Worm (Caenorhabditis elegans): ENCODE measurements around the gene Y57E12B.4.

The Y57E12B.4 gene

DNA sequence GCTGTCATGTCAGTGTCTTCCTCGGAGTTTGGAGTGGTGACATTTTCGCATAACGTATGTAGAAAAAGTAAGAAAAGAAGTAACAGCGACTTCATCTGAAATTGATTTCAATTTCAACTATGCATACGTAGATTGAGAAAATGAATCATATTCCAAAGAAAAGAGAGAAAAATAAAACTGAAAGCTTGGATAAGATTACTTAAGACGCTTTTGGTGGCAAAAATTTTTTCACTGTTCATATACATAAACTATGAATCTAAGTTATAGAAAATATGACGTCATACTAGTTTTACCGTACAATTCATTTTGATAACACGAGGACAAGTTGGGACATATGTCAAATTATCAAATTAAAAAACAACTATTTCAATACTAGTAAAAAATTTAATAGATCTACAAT lies 13.1 kb downstream of the Y57E12B.4 start, which contains the start of gene lipl-6:
Gene lipl-6 (minus strand): TSS at position 101 of the 400 bp plus-strand sequence.
- TF ChIP-seq fkh-10 (GFP tag; optimal IDR thresholded peaks at IDR 0.05), result no peak
- TF ChIP-seq nhr-11 (tag; optimal IDR thresholded peaks at IDR 0.05), result no peak
- no peak for TF ChIP-seq ceh-14 (tag; optimal IDR thresholded peaks at IDR 0.05)
- no peak for TF ChIP-seq ceh-48 (tag; optimal IDR thresholded peaks at IDR 0.05)
- TF ChIP-seq ets-4 (tag; optimal IDR thresholded peaks at IDR 0.05), result no peak
- no peak for TF ChIP-seq pat-9 (tag; optimal IDR thresholded peaks at IDR 0.05)
- no peak for TF ChIP-seq hlh-6 (tag; optimal IDR thresholded peaks at IDR 0.05)
- TF ChIP-seq sdc-2 (tag; optimal IDR thresholded peaks at IDR 0.05), result no peak
- TF ChIP-seq ceh-2 (tag; optimal IDR thresholded peaks at IDR 0.05), result no peak
- no peak for TF ChIP-seq K09A11.1 (tag; optimal IDR thresholded peaks at IDR 0.05; ENCODE audit: insufficient read depth)
- TF ChIP-seq C38D4.7 (GFP tag; optimal IDR thresholded peaks at IDR 0.05), result no peak
- TF ChIP-seq unc-55 (GFP tag; optimal IDR thresholded peaks at IDR 0.05), result no peak

DNA sequence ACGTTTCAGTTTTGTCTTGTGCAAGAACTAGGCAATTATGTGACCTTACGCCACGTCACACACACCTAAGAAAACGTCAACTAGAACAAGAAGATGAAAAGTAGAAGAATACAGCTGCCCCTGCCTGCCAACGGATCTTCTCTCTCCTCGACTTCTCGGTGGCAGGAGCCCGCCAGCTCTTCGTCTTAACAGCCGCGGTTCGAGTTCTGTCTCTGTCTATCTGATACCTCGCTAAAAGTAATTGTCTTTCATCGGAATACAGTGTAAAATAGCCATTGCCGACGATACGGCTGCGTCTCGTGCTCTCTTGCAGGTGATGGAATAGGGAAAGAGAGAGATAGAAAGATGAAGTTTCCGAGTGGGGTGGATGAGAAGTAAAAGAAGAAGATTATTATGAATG lies 17.1 kb downstream of the Y57E12B.4 start:
- no peak for TF ChIP-seq F13H6.1 (tag; optimal IDR thresholded peaks at IDR 0.05)
- no peak for TF ChIP-seq hlh-6 (tag; optimal IDR thresholded peaks at IDR 0.05)
- TF ChIP-seq ceh-18 (tag; optimal IDR thresholded peaks at IDR 0.05), result peak; percentile 46
- no peak for TF ChIP-seq nhr-232 (tag; optimal IDR thresholded peaks at IDR 0.05)
- TF ChIP-seq lin-11 (tag; optimal IDR thresholded peaks at IDR 0.05), result no peak
- TF ChIP-seq ama-1 (optimal IDR thresholded peaks at IDR 0.05), result no peak
- no peak for TF ChIP-seq eyg-1 (tag; optimal IDR thresholded peaks at IDR 0.05)
- TF ChIP-seq rnt-1 (tag; optimal IDR thresholded peaks at IDR 0.05), result peak; percentile 34
- no peak for TF ChIP-seq ets-4 (tag; optimal IDR thresholded peaks at IDR 0.05)
- TF ChIP-seq unc-55 (GFP tag; optimal IDR thresholded peaks at IDR 0.05), result peak; percentile 58
- peak; percentile 27 for TF ChIP-seq pat-9 (tag; optimal IDR thresholded peaks at IDR 0.05)
- TF ChIP-seq unc-42 (tag; optimal IDR thresholded peaks at IDR 0.05), result no peak
- no peak for TF ChIP-seq ceh-22 (tag; optimal IDR thresholded peaks at IDR 0.05)
- no peak for TF ChIP-seq hlh-30 (tag; optimal IDR thresholded peaks at IDR 0.05; ENCODE audit: insufficient read depth)
- TF ChIP-seq fkh-6 (tag; optimal IDR thresholded peaks at IDR 0.05), result no peak
- TF ChIP-seq dmd-4 (tag; optimal IDR thresholded peaks at IDR 0.05; ENCODE audit: borderline replicate concordance), result no peak
- no peak for TF ChIP-seq tbx-2 (tag; optimal IDR thresholded peaks at IDR 0.05)
- no peak for TF ChIP-seq sdc-2 (tag; optimal IDR thresholded peaks at IDR 0.05)
- no peak for TF ChIP-seq ahr-1 (tag; optimal IDR thresholded peaks at IDR 0.05)
- TF ChIP-seq pag-3 (tag; optimal IDR thresholded peaks at IDR 0.05; ENCODE audit: borderline replicate concordance), result no peak

DNA sequence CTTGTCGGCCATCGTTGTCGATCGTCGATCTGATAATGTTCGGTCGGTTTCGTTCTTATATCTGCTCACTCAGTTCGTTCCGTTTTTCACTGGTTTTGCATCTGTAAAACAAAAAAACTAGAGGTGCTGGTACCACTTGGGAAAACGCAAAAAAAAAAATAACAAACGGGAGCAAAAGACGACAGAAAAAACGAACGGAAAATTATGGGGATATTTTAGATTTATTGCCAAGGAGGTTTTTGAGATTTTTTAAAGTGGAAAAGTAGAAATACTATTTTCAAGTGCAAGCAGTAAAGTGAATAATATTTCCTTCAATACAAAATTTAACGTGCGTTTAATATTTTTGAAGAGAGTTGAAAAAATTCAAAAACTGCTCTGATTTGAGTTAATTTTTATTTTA lies 18.4 kb downstream of the Y57E12B.4 start, which contains the start of gene unc-68:
Gene unc-68 (minus strand): TSS at position 101 of the 400 bp plus-strand sequence.
- no peak for TF ChIP-seq rnt-1 (tag; optimal IDR thresholded peaks at IDR 0.05)
- TF ChIP-seq ahr-1 (tag; optimal IDR thresholded peaks at IDR 0.05), result no peak
- no peak for TF ChIP-seq fkh-6 (tag; optimal IDR thresholded peaks at IDR 0.05)
- no peak for TF ChIP-seq sox-4 (tag; optimal IDR thresholded peaks at IDR 0.05)
- no peak for TF ChIP-seq gmeb-2 (tag; optimal IDR thresholded peaks at IDR 0.05)
- TF ChIP-seq lin-11 (tag; optimal IDR thresholded peaks at IDR 0.05), result no peak
- no peak for TF ChIP-seq unc-3 (GFP tag; conservative IDR thresholded peaks at IDR 0.05)
- TF ChIP-seq unc-3 (tag; optimal IDR thresholded peaks at IDR 0.05), result no peak
- TF ChIP-seq madf-2 (tag; optimal IDR thresholded peaks at IDR 0.05), result no peak
- TF ChIP-seq mec-3 (tag; optimal IDR thresholded peaks at IDR 0.05; ENCODE audit: borderline replicate concordance), result no peak
- TF ChIP-seq ceh-48 (tag; optimal IDR thresholded peaks at IDR 0.05), result no peak
- no peak for TF ChIP-seq ceh-6 (GFP tag; optimal IDR thresholded peaks at IDR 0.05)
- TF ChIP-seq che-1 (tag; optimal IDR thresholded peaks at IDR 0.05), result no peak
- no peak for TF ChIP-seq unc-42 (tag; optimal IDR thresholded peaks at IDR 0.05)
- TF ChIP-seq ceh-9 (tag; optimal IDR thresholded peaks at IDR 0.05), result no peak
- TF ChIP-seq pqm-1 (tag; optimal IDR thresholded peaks at IDR 0.05), result no peak
- no peak for TF ChIP-seq sdc-2 (tag; optimal IDR thresholded peaks at IDR 0.05)
- no peak for TF ChIP-seq fax-1 (tag; optimal IDR thresholded peaks at IDR 0.05)
- no peak for TF ChIP-seq ceh-18 (tag; optimal IDR thresholded peaks at IDR 0.05)
- no peak for TF ChIP-seq ceh-19 (GFP tag; optimal IDR thresholded peaks at IDR 0.05)
- no peak for TF ChIP-seq odd-2 (tag; optimal IDR thresholded peaks at IDR 0.05)

Data from whole organism, late embryonic.